Worm (Caenorhabditis elegans) whole organism, L2 larva: ENCODE measurements around the gene B0001.8.

Source experiments
- ceh-82 ChIP-seq: fragments of 150-350 bp; optimal IDR thresholded peaks from 2 replicates; lab custom pipeline; 2014; ENCODE audit warnings: missing biosample characterization, missing genetic modification characterization
- crh-2 ChIP-seq: sonication (generic microtip); optimal IDR thresholded peaks from 2 replicates; lab custom pipeline; 2017; ENCODE audit warnings: missing biosample characterization, missing genetic modification characterization
- lsy-2 ChIP-seq, 2 experiments: fragments of 150-350 bp in 1 of 2; sonication (generic microtip) in 1 of 2; optimal IDR thresholded peaks; 2 replicates each; lab custom pipeline; 2014 to 2017; ENCODE audit warnings: missing biosample characterization in 2 of 2, missing genetic modification characterization in 2 of 2
- mab-5 ChIP-seq: fragments of 150-350 bp; optimal IDR thresholded peaks from 2 replicates; lab custom pipeline; 2014; ENCODE audit warnings: missing biosample characterization, missing genetic modification characterization
- nhr-10 ChIP-seq: sonication (generic microtip); optimal IDR thresholded peaks from 2 replicates; lab custom pipeline; 2017; ENCODE audit warnings: missing biosample characterization, missing genetic modification characterization
- nhr-23 ChIP-seq: fragments of 150-350 bp; optimal IDR thresholded peaks from 2 replicates; lab custom pipeline; 2014; ENCODE audit warnings: missing biosample characterization, missing genetic modification reagents, missing genetic modification characterization

Gene B0001.8

ce11 chrIV:12088898-12089297, 52.0 kb downstream of the B0001.8 start (continued):
- peak in 1 of 2 experiments; percentile 48 for TF ChIP-seq lsy-2 (tag; optimal IDR thresholded peaks at IDR 0.05; lab: Kevin White, UChicago)
- peak; percentile 80 for TF ChIP-seq crh-2
- no peak for TF ChIP-seq ceh-82 (tag; lab: Kevin White, UChicago)
- no peak for TF ChIP-seq nhr-23 (tag; lab: Kevin White, UChicago)
- TF ChIP-seq mab-5 (tag; lab: Kevin White, UChicago), result no peak
- no peak for TF ChIP-seq nhr-10 (tag; lab: Kevin White, UChicago)
